Fruit fly (Drosophila melanogaster): ENCODE data around the gene CG7142.
A peak's percentile ranks its signal among the peaks of the same experiment; 100 is the strongest.

The CG7142 gene

dm6 chr3R:18250815-18251214 lies 28.5 kb downstream of the CG7142 start, which contains the start of gene CG18598:
TSS of gene CG18598 (plus strand) at chr3R:18251115.
- TF ChIP-seq CG10979 (tag; optimal IDR thresholded peaks at IDR 0.05), result no peak
- no peak for TF ChIP-seq schlank (tag; optimal IDR thresholded peaks at IDR 0.05)
- no peak for TF ChIP-seq luna (GFP tag; optimal IDR thresholded peaks at IDR 0.05)
- TF ChIP-seq gfzf (GFP tag; optimal IDR thresholded peaks at IDR 0.05), result no peak
- TF ChIP-seq CG4617 (GFP tag; optimal IDR thresholded peaks at IDR 0.05; ENCODE audit: borderline replicate concordance), result no peak
- no peak for TF ChIP-seq pita (GFP tag; optimal IDR thresholded peaks at IDR 0.05)
- no peak for TF ChIP-seq phol (tag; optimal IDR thresholded peaks at IDR 0.05)
- TF ChIP-seq CG9797 (GFP tag; optimal IDR thresholded peaks at IDR 0.05), result no peak
- no peak for TF ChIP-seq lab (GFP tag; optimal IDR thresholded peaks at IDR 0.05)
- TF ChIP-seq CG12942 (GFP tag; optimal IDR thresholded peaks at IDR 0.05), result no peak
- TF ChIP-seq CG12744 (GFP tag; optimal IDR thresholded peaks at IDR 0.05), result no peak
- TF ChIP-seq hbn (GFP tag; IDR thresholded peaks at IDR 0.05; ENCODE audit: partially characterized antibody), result no peak
- no peak for TF ChIP-seq CG7372 (GFP tag; IDR thresholded peaks at IDR 0.05)
- no peak for TF ChIP-seq CG13287 (GFP tag; IDR thresholded peaks at IDR 0.05; ENCODE audit: partially characterized antibody)
- no peak for TF ChIP-seq Hr51 (GFP tag; optimal IDR thresholded peaks at IDR 0.05)
- TF ChIP-seq sens (GFP tag), result peak; percentile 34
- TF ChIP-seq Med (GFP tag), result peak; percentile 60
- TF ChIP-seq Ets65A (GFP tag), result peak; percentile 88
- TF ChIP-seq BtbVII (GFP tag; optimal IDR thresholded peaks at IDR 0.05), result no peak
- no peak for TF ChIP-seq lmd (GFP tag; IDR thresholded peaks at IDR 0.05)
- TF ChIP-seq mirr (GFP tag; optimal IDR thresholded peaks at IDR 0.05), result no peak
- TF ChIP-seq zen2 (GFP tag; IDR thresholded peaks at IDR 0.05; ENCODE audit: partially characterized antibody), result no peak
- no peak for TF ChIP-seq Usf (GFP tag; optimal IDR thresholded peaks at IDR 0.05)

dm6 chr3R:18249268-18249667 lies 30.1 kb downstream of the CG7142 start:
- TF ChIP-seq CG7372 (GFP tag; IDR thresholded peaks at IDR 0.05) (peak; percentile 23; the same call in 1 of the 2 replicates), Trl (optimal IDR thresholded peaks at IDR 0.05) (peak; percentile 30 to 73), Trl (GFP tag; optimal IDR thresholded peaks at IDR 0.05) (no peak), bab2 (GFP tag; optimal IDR thresholded peaks at IDR 0.05) (no peak), Ravus (GFP tag; IDR thresholded peaks at IDR 0.05) (no peak), chm (GFP tag; IDR thresholded peaks at IDR 0.05) (0 out of 2 replicates have a peak, but pooled peaks have one; percentile 20), CG3163 (GFP tag; optimal IDR thresholded peaks at IDR 0.05) (peak; percentile 58), ci (GFP tag; IDR thresholded peaks at IDR 0.05) (peak; percentile 40; the same call in 1 of the 3 replicates), vvl (GFP tag; IDR thresholded peaks at IDR 0.05) (0 out of 2 replicates have a peak, but pooled peaks have one; percentile 23), zf30C (GFP tag; optimal IDR thresholded peaks at IDR 0.05) (no peak), chinmo (GFP tag; IDR thresholded peaks at IDR 0.05; ENCODE audit: partially characterized antibody) (0 out of 4 replicates have a peak, but pooled peaks have one; percentile 62), sr (GFP tag; IDR thresholded peaks at IDR 0.05) (peak; percentile 38; the same call in 2 of the 3 replicates), CG10543 (GFP tag; optimal IDR thresholded peaks at IDR 0.05) (peak; percentile 30), Scr (GFP tag; IDR thresholded peaks at IDR 0.05; ENCODE audit: partially characterized antibody) (0 out of 2 replicates have a peak, but pooled peaks have one; percentile 11), sug (tag; optimal IDR thresholded peaks at IDR 0.05) (peak; percentile 13), CG7963 (GFP tag; IDR thresholded peaks at IDR 0.05; ENCODE audit: partially characterized antibody) (no peak), sob (GFP tag; IDR thresholded peaks at IDR 0.05) (0 out of 2 replicates have a peak, but pooled peaks have one; percentile 30), Med (GFP tag) (peak; percentile 77), vfl (GFP tag; optimal IDR thresholded peaks at IDR 0.05) (no peak), Deaf1 (tag; optimal IDR thresholded peaks at IDR 0.05) (peak; percentile 53), CG32532 (GFP tag; IDR thresholded peaks at IDR 0.05) (peak; percentile 46; the same call in 1 of the 2 replicates), CG2199 (GFP tag; IDR thresholded peaks at IDR 0.05) (peak; percentile 61; the same call in 1 of the 3 replicates), Pdp1 (GFP tag; optimal IDR thresholded peaks at IDR 0.05) (peak in 1 of 2 experiments; percentile 44), sd (tag; optimal IDR thresholded peaks at IDR 0.05) (peak; percentile 26), CG1233 (GFP tag; optimal IDR thresholded peaks at IDR 0.05) (no peak), cg (GFP tag; optimal IDR thresholded peaks at IDR 0.05) (peak; percentile 89), HmgZ (tag; optimal IDR thresholded peaks at IDR 0.05) (peak; percentile 1)
